Fruit fly (Drosophila melanogaster) whole organism: ENCODE data around the gene Rtc1.

ENCODE experiments used
- CG8478 ChIP-seq: fragments of >200 bp; optimal IDR thresholded peaks from 2 replicates; lab custom pipeline; 2018; ENCODE audit warnings: inconsistent platforms
- Dll ChIP-seq: fragments of >200 bp; optimal IDR thresholded peaks from 2 replicates; lab custom pipeline; 2017
- EcR ChIP-seq, 2 experiments: fragments of >200 bp; optimal IDR thresholded peaks; 2 replicates each; lab custom pipeline; 2017; ENCODE audit warnings: missing biosample characterization in 2 of 2, missing genetic modification characterization in 2 of 2, missing genetic modification reagents in 2 of 2
- pan ChIP-seq: fragments of >200 bp; optimal IDR thresholded peaks from 2 replicates; lab custom pipeline; 2017
- psq ChIP-seq: fragments of >200 bp; optimal IDR thresholded peaks from 2 replicates; lab custom pipeline; 2017
- usp ChIP-seq: fragments of >200 bp; optimal IDR thresholded peaks from 2 replicates; lab custom pipeline; 2017; ENCODE audit warnings: missing biosample characterization, missing genetic modification characterization, mixed read lengths

Gene Rtc1

dm6 chrX:13762372-13762883 is 5.4 kb downstream of the Rtc1 start, which contains the start of gene rdgB:
rdgB (plus strand) TSS chrX:13762752.
- no peak for TF ChIP-seq Dll
- no peak for TF ChIP-seq CG8478 (lab: Kevin White, UChicago)
- TF ChIP-seq usp (GFP tag; lab: Kevin White, UChicago): no peak
- TF ChIP-seq pan (lab: Kevin White, UChicago): no peak
- TF ChIP-seq psq (lab: Kevin White, UChicago): no peak

- TF ChIP-seq usp (GFP tag; lab: Kevin White, UChicago) (no peak), Dll (no peak), psq (lab: Kevin White, UChicago) (no peak), EcR (GFP tag; optimal IDR thresholded peaks at IDR 0.05; lab: Kevin White, UChicago) (no peak), CG8478 (lab: Kevin White, UChicago) (no peak), pan (lab: Kevin White, UChicago) (no peak)
These were observed 7.6 kb downstream of the Rtc1 start for dm6 chrX:13764397-13765119.

- TF ChIP-seq Dll (no peak), pan (lab: Kevin White, UChicago) (no peak), CG8478 (lab: Kevin White, UChicago) (no peak), usp (GFP tag; lab: Kevin White, UChicago) (no peak), EcR (GFP tag; optimal IDR thresholded peaks at IDR 0.05; lab: Kevin White, UChicago) (no peak), psq (lab: Kevin White, UChicago) (no peak)
These were observed 8.2 kb downstream of the Rtc1 start for dm6 chrX:13765217-13765616.

- TF ChIP-seq CG8478 (lab: Kevin White, UChicago): no peak
- no peak for TF ChIP-seq psq (lab: Kevin White, UChicago)
- no peak for TF ChIP-seq Dll
- no peak for TF ChIP-seq pan (lab: Kevin White, UChicago)
- no peak for TF ChIP-seq usp (GFP tag; lab: Kevin White, UChicago)
- no peak for TF ChIP-seq EcR (GFP tag; optimal IDR thresholded peaks at IDR 0.05; lab: Kevin White, UChicago)
These were observed 9.5 kb downstream of the Rtc1 start for dm6 chrX:13766495-13766894.

- TF ChIP-seq pan (lab: Kevin White, UChicago) (no peak), EcR (GFP tag; optimal IDR thresholded peaks at IDR 0.05; lab: Kevin White, UChicago) (no peak), CG8478 (lab: Kevin White, UChicago) (no peak), Dll (no peak), psq (lab: Kevin White, UChicago) (no peak)
These were observed 13.8 kb downstream of the Rtc1 start for dm6 chrX:13770768-13771167.

- TF ChIP-seq psq (lab: Kevin White, UChicago): no peak
- no peak for TF ChIP-seq pan (lab: Kevin White, UChicago)
- TF ChIP-seq EcR (GFP tag; optimal IDR thresholded peaks at IDR 0.05; lab: Kevin White, UChicago): no peak
- no peak for TF ChIP-seq Dll
- TF ChIP-seq usp (GFP tag; lab: Kevin White, UChicago): no peak
- TF ChIP-seq CG8478 (lab: Kevin White, UChicago): no peak
These were observed 21.6 kb downstream of the Rtc1 start for dm6 chrX:13778568-13778967.

- TF ChIP-seq CG8478 (lab: Kevin White, UChicago) (no peak), EcR (GFP tag; optimal IDR thresholded peaks at IDR 0.05; lab: Kevin White, UChicago) (no peak), usp (GFP tag; lab: Kevin White, UChicago) (no peak), Dll (no peak), psq (lab: Kevin White, UChicago) (no peak), pan (lab: Kevin White, UChicago) (no peak)
These were observed 22.7 kb downstream of the Rtc1 start for dm6 chrX:13779696-13780095.

dm6 chrX:13781739-13782502 is 24.9 kb downstream of the Rtc1 start, which contains the start of the genes CtsB and amrt:
CtsB (minus strand) TSS chrX:13782170.
amrt (plus strand) TSS chrX:13782459.
- TF ChIP-seq pan (lab: Kevin White, UChicago) (no peak), EcR (GFP tag; optimal IDR thresholded peaks at IDR 0.05; lab: Kevin White, UChicago) (no peak)

- TF ChIP-seq psq (lab: Kevin White, UChicago): no peak
- no peak for TF ChIP-seq pan (lab: Kevin White, UChicago)
- no peak for TF ChIP-seq EcR (GFP tag; optimal IDR thresholded peaks at IDR 0.05; lab: Kevin White, UChicago)
- TF ChIP-seq usp (GFP tag; lab: Kevin White, UChicago): no peak
- no peak for TF ChIP-seq Dll
- no peak for TF ChIP-seq CG8478 (lab: Kevin White, UChicago)
These were observed 26.6 kb downstream of the Rtc1 start, which contains the start of gene inaE for dm6 chrX:13783534-13783949. inaE (plus strand) TSS chrX:13783714.

- TF ChIP-seq Dll: no peak
- TF ChIP-seq CG8478 (lab: Kevin White, UChicago): no peak
- TF ChIP-seq EcR (GFP tag; optimal IDR thresholded peaks at IDR 0.05; lab: Kevin White, UChicago): no peak
- no peak for TF ChIP-seq psq (lab: Kevin White, UChicago)
- TF ChIP-seq pan (lab: Kevin White, UChicago): no peak
- TF ChIP-seq usp (GFP tag; lab: Kevin White, UChicago): no peak
These were observed 27.3 kb downstream of the Rtc1 start for dm6 chrX:13783958-13784907.
